Fruit fly (Drosophila melanogaster): Measurements from ENCODE around the gene Drsl3.

Gene Drsl3

dm6 chr3L:3300345-3300744 lies 14.5 kb upstream of the Drsl3 start (continued):
- peak; percentile 46 for TF ChIP-seq Hsf (GFP tag; optimal IDR thresholded peaks at IDR 0.05)
- TF ChIP-seq usp (GFP tag; optimal IDR thresholded peaks at IDR 0.05): no peak
- 0 out of 4 replicates have a peak, but pooled peaks have one; percentile 10 for TF ChIP-seq Gug (GFP tag; IDR thresholded peaks at IDR 0.05)
- TF ChIP-seq HHEX (GFP tag; optimal IDR thresholded peaks at IDR 0.05): peak; percentile 58
- TF ChIP-seq crc (GFP tag; optimal IDR thresholded peaks at IDR 0.05): peak; percentile 12
- peak; percentile 62; the same call in 2 of the 3 replicates for TF ChIP-seq CG17361 (GFP tag; IDR thresholded peaks at IDR 0.05)
- peak; percentile 15 for TF ChIP-seq chn (GFP tag; optimal IDR thresholded peaks at IDR 0.05)
- TF ChIP-seq eve (GFP tag; optimal IDR thresholded peaks at IDR 0.05): peak in 1 of 2 experiments; percentile 83
- no peak for TF ChIP-seq Nf-YB (GFP tag; optimal IDR thresholded peaks at IDR 0.05)
- no peak for TF ChIP-seq bigmax (GFP tag; optimal IDR thresholded peaks at IDR 0.05)
- peak; percentile 29 for TF ChIP-seq CG15601 (tag; optimal IDR thresholded peaks at IDR 0.05)
- peak; percentile 3 for TF ChIP-seq CG33557 (GFP tag; optimal IDR thresholded peaks at IDR 0.05)
- peak; percentile 63; the same call in 1 of the 3 replicates for TF ChIP-seq CG11456 (GFP tag; IDR thresholded peaks at IDR 0.05)
- TF ChIP-seq CG10959 (GFP tag; IDR thresholded peaks at IDR 0.05): 0 out of 2 replicates have a peak, but pooled peaks have one; percentile 38
- TF ChIP-seq CG10979 (tag; optimal IDR thresholded peaks at IDR 0.05): peak; percentile 67
- no peak for TF ChIP-seq jumu (GFP tag; optimal IDR thresholded peaks at IDR 0.05)
- TF ChIP-seq Side (GFP tag; optimal IDR thresholded peaks at IDR 0.05): no peak
- TF ChIP-seq CG34422 (GFP tag; IDR thresholded peaks at IDR 0.05): peak; percentile 63; the same call in 1 of the 3 replicates
- peak; percentile 54 for TF ChIP-seq CG17385 (GFP tag; optimal IDR thresholded peaks at IDR 0.05)
- TF ChIP-seq Oli (tag; optimal IDR thresholded peaks at IDR 0.05): peak; percentile 44
- no peak for TF ChIP-seq CkIIα-i1 (GFP tag; IDR thresholded peaks at IDR 0.05)
- TF ChIP-seq CG6813 (GFP tag; optimal IDR thresholded peaks at IDR 0.05): peak; percentile 12
- peak; percentile 22 for TF ChIP-seq MTF-1 (GFP tag; optimal IDR thresholded peaks at IDR 0.05; ENCODE audit: borderline replicate concordance)
- peak; percentile 60 for TF ChIP-seq lmd (GFP tag; IDR thresholded peaks at IDR 0.05)
- peak; percentile 22 for TF ChIP-seq CG12942 (GFP tag; optimal IDR thresholded peaks at IDR 0.05)
- TF ChIP-seq CG9876 (GFP tag; optimal IDR thresholded peaks at IDR 0.05): no peak
- peak; percentile 83 for TF ChIP-seq dmrt99B (tag; optimal IDR thresholded peaks at IDR 0.05)
- TF ChIP-seq gt (GFP tag; IDR thresholded peaks at IDR 0.05): no peak
- no peak for TF ChIP-seq gsb (GFP tag; IDR thresholded peaks at IDR 0.05)
- TF ChIP-seq CG13287 (GFP tag; IDR thresholded peaks at IDR 0.05; ENCODE audit: partially characterized antibody): no peak
- peak; percentile 68; the same call in 2 of the 3 replicates for TF ChIP-seq so (GFP tag; IDR thresholded peaks at IDR 0.05)
- TF ChIP-seq CG16815 (GFP tag; optimal IDR thresholded peaks at IDR 0.05): peak; percentile 6
- TF ChIP-seq Atf-2 (GFP tag; optimal IDR thresholded peaks at IDR 0.05): no peak
- TF ChIP-seq CG12769 (tag; optimal IDR thresholded peaks at IDR 0.05): peak; percentile 29
- TF ChIP-seq Blimp-1 (GFP tag; optimal IDR thresholded peaks at IDR 0.05): peak; percentile 78
- no peak for TF ChIP-seq al (GFP tag; IDR thresholded peaks at IDR 0.05)
- TF ChIP-seq Mrtf (GFP tag; IDR thresholded peaks at IDR 0.05): no peak
- no peak for TF ChIP-seq Scr (GFP tag; IDR thresholded peaks at IDR 0.05; ENCODE audit: partially characterized antibody)
- no peak for TF ChIP-seq Hand (GFP tag; optimal IDR thresholded peaks at IDR 0.05)
- TF ChIP-seq chinmo (GFP tag; IDR thresholded peaks at IDR 0.05; ENCODE audit: partially characterized antibody): no peak
- TF ChIP-seq CG10321 (GFP tag; IDR thresholded peaks at IDR 0.05): no peak
- peak; percentile 46; the same call in 2 of the 3 replicates for TF ChIP-seq croc (GFP tag; conservative IDR thresholded peaks at IDR 0.05)
- peak; percentile 65 for TF ChIP-seq CG15269 (tag; optimal IDR thresholded peaks at IDR 0.05)
- TF ChIP-seq Aef1 (GFP tag; IDR thresholded peaks at IDR 0.05): peak; percentile 62
- TF ChIP-seq CG9727 (GFP tag; optimal IDR thresholded peaks at IDR 0.05): peak; percentile 43
- no peak for TF ChIP-seq inv (GFP tag; IDR thresholded peaks at IDR 0.05; ENCODE audit: partially characterized antibody)
- TF ChIP-seq hkb (optimal IDR thresholded peaks at IDR 0.05): no peak
- TF ChIP-seq hkb (GFP tag; IDR thresholded peaks at IDR 0.05): peak; percentile 89
- peak; percentile 39 for TF ChIP-seq salm (tag; optimal IDR thresholded peaks at IDR 0.05)
- TF ChIP-seq tna (GFP tag; IDR thresholded peaks at IDR 0.05; ENCODE audit: partially characterized antibody): no peak
- no peak for TF ChIP-seq h (optimal IDR thresholded peaks at IDR 0.05)
